Worm (Caenorhabditis elegans) whole organism, young adult: ENCODE measurements around the gene srt-20.

ENCODE experiments used
- Y53G8AR.9 ChIP-seq: fragments of 200-800 bp; sonication (Bioruptor generic); conservative IDR thresholded peaks from 2 replicates; pipeline ENCODE4 v1.3.6; 2022; ENCODE audit warnings: missing genetic modification reagents, missing genetic modification characterization, missing compliant biosample characterization
- Y67H2A.10 ChIP-seq: fragments of 200-800 bp; sonication (Bioruptor generic); conservative IDR thresholded peaks from 2 replicates; pipeline ENCODE4 v1.3.6; 2022; ENCODE audit warnings: missing genetic modification reagents, missing genetic modification characterization, missing compliant biosample characterization
- aptf-3 ChIP-seq: fragments of 200-800 bp; sonication (Bioruptor generic); IDR thresholded peaks from 2 replicates; pipeline ENCODE4 v1.3.6; 2022; ENCODE audit warnings: missing genetic modification characterization, missing compliant biosample characterization
- him-1 ChIP-seq: sonication (generic microtip); optimal IDR thresholded peaks from 2 replicates; lab custom pipeline; 2016; ENCODE audit warnings: missing genotype, missing genetic modification reagents, missing genetic modification characterization, missing compliant biosample characterization
- lin-35 ChIP-seq, 3 experiments: fragments of 150-350 bp in 2 of 3; sonication (generic microtip) in 1 of 3; optimal IDR thresholded peaks; 2 replicates each; lab custom pipeline; 2014 to 2018; ENCODE audit warnings: missing biosample characterization in 3 of 3, missing genetic modification characterization in 3 of 3, missing genetic modification reagents in 3 of 3

ce11 chrV:4322706-4323105 lies 44.1 kb upstream of the srt-20 start, which contains the start of gene R02D1.2:
- TF ChIP-seq Y53G8AR.9: no peak
- no peak for TF ChIP-seq Y67H2A.10 (GFP tag; lab: Robert Waterston, UW)
- no peak for TF ChIP-seq aptf-3 (GFP tag; lab: Robert Waterston, UW)
- TF ChIP-seq lin-35 (GFP tag; optimal IDR thresholded peaks at IDR 0.05; lab: Kevin White, UChicago): no peak
- TF ChIP-seq him-1 (tag; lab: Kevin White, UChicago): no peak
